Fruit fly (Drosophila melanogaster) ovary, adult (tissue): ENCODE data around the gene IscU.

Source experiments
- CG17801 ChIP-seq: fragments of 200-800 bp; optimal IDR thresholded peaks from 2 replicates; lab custom pipeline; 2019; ENCODE audit warnings: missing biosample characterization, mild to moderate bottlenecking, missing genetic modification characterization, moderate library complexity; ENCODE audit not compliant: partially characterized antibody

The IscU gene

DNA sequence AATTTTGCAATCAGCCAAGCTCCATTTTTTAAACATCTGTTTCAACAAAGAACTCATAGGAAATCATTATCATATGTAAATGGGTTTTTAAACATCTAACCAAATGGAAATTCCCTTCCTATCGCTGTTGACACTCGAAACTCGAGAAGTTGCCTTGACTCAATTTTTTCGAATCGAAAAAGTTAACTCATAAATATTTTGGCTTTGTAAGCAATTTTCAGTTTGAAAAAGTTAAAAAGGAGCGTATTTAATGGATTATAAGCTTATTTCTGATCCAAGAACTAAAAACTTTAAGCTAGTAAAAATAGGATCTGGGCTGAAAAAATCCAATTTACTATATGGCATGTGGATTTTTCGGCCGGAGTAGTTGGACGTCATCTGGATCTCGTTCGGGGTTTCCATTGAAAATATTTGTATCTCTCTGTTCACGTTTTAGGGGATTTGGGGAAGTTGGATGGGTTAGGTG, 10.8 kb downstream of the IscU start, which contains the start of gene CG9837:
Gene CG9837 (minus strand): TSS at position 416 of the 466 bp plus-strand sequence.
- no peak for TF ChIP-seq CG17801 (GFP tag; lab: Kevin White, UChicago)

DNA sequence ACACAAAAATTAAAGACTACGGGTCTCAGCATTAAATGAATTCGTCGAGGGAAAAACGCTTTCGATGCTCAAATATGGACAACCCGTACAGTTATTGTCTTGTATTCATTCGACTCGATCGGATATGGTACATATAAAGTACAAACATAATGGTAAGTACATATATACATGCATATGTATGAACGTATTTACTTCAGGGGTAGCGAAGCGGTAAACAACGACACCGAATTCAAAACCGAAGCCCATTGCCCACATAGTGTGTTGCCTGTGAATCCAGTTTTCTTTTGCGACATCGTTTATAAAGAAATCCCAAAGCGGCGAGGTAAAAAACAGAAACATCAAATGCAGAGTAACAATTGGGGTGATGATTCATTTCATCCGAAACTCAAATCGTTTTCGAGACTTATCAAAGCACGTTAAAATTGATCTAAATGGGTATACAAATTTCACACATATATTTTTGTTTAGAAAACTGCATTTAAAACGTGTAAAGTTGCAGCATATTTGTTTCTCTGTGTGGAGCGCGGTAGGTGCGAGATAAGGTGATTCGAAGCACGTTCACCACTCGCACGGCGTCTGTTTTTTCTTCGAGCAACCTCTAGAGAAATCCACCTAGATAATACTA, 11.5 kb downstream of the IscU start:
- no peak for TF ChIP-seq CG17801 (GFP tag; lab: Kevin White, UChicago)

DNA sequence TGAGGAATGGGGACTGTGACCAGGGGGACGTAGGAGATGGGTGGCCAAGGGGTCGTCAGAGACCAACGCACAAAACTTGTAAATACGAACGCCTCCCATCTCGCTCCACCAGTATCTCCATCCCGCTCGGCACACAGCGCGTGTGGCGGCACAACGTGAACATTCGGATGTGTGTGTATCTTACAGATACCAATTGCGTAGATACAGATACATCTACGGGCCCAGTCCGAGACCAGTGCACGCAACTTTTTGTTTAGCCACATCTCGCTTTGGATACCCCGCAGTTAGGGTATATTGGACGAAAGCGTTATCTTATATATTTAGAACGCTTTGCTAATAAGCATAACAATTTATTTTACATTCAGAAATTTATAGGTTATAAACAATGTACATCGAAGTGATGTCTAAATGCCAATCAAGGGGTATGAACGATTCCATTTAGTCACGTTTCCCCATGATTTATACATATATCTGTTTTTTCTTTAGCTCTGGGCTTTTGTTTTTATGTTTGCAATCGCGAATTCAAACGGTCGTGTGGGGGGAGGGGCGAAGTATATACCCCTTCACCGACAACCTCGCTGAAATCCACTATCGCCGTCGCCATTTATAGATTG, 12.5 kb downstream of the IscU start:
- TF ChIP-seq CG17801 (GFP tag; lab: Kevin White, UChicago) = peak; percentile 73

DNA sequence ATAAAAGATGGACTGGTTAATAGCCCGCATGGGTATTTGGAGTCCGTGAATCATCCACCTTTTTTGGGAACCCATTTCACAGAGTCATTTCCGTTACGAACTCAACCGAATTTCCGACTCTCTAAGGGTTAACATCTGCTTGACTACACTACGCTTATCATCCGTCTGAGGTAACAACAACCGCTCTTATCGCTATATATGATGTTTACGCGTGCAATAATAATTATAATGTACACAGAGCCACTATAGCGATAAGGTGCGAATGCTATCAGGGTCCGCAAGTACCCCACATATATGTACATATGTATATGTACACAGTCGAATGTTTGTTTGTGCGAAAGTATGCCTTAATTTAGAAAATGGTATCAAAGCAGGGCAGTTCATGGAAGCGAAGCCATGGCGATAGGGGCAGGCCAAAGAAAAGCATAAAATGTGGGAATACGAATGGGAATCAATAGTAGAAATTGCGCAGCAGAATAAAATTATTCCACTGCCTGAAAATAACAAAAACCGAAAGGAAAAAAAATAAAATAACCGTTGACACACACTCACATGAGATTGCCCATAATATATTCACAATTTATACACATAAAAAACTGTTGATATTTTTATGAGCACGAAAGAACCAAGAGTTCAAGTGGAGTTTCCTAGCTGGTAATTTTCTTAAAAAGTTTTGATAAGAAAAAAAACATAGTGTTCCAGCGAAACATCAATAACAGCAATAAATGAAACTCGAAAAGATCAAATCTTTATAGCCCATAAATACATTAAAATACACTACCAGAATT, 13.4 kb downstream of the IscU start:
- peak; percentile 72 for TF ChIP-seq CG17801 (GFP tag; lab: Kevin White, UChicago)

DNA sequence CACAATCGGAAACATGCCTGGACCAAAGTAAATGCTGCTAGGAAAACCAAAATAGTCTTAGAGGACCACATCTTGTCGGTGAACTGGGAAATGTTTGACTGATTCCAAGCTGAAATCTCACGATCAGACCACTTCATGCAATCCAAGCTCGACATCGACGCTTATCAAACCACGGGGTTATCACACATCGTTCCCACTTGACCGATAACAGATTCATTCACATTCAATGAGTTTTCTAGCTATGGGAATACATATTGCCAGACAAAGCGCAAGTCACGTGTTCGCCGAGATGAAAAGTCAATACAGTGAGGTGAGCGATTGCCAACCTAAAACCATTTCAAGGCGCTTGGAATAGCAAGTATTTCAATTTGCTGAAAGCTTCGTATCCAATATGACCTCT, 14.3 kb downstream of the IscU start:
- TF ChIP-seq CG17801 (GFP tag; lab: Kevin White, UChicago) = no peak

DNA sequence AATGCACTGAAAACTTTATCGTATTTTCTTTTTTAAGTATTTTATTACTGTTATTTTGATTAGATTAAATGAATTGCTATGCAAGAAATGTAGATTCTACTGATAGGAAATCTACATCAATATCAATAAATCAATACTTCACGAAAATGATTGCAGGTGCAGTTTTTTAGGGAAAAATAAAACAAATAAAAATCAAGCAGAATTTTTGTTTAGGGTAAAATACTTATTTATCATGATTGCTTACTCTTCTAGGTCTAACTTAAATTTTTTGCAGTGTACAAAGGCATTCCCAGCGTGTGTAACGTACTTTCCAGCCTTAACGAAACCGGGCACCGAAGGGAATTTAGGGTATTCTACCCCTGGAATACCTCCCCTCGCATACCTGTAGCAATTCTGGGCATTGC, 15.5 kb downstream of the IscU start:
- TF ChIP-seq CG17801 (GFP tag; lab: Kevin White, UChicago) = no peak

DNA sequence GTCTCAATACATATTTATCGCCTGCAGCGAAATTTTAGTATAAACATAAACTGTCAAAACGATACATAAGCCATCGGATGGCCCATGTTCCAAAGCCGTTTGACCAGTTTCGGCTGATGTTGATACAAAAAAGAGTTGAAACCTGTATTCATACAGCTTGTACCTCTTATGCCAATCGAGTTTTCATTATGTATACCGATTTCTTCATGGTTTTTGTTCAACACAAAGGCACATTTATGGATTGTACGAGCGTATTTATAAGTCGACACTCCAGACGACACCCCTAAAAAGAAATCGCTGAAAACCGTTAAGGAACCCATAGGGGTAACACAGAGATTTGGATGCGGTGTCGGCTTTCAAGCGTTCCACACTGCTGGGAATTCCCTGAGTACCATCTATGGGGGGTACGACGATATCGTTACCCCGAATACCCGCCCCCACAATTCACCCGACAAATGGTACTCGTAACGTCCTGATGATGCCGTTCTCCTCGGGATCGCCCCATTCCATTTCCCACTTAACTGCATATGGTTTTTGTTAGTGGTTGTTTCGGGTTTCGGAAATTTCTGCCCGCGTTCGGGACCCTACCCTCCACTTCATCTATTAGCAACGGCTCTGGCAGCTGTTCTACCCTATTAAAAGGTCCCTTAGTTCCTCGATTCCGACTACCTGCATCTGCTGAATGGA, 16.0 kb downstream of the IscU start:
- TF ChIP-seq CG17801 (GFP tag; lab: Kevin White, UChicago) = no peak

DNA sequence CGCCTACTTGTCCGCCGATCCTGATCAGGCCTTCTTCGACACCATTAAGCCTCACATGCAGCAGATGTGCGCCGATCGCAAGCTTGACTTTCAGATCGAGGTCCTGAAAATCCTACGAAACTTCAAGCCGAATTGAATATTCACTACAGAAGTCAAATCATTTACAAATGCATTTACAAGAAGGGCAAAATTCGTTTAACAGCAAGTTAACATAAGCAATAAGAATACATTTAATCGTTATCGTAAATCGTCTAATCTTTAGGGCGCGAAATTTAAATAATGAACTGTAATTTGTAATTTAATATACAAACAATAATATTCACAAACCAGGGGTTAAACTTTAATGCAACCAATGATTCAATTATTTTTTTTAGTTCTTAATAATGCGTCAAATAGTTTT, 16.9 kb downstream of the IscU start:
- no peak for TF ChIP-seq CG17801 (GFP tag; lab: Kevin White, UChicago)

DNA sequence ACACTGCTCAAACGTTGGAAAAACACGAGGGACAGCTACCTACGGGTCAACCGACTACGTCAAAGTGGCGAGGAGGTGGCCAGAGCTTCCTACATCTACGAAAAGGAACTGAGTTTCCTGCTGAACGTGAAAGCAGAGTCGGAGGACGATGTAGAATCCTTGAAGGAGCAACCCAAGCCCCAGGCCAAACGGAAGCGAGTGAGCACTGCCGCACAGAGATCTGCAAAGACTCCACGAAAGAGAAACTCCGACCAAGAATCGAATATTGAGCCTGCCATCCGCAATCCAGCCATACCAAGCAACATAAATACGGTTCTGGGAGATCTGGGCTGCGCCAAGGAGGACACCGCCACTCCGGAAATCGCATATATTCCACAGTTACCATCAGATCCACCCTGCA, 17.3 kb downstream of the IscU start:
- TF ChIP-seq CG17801 (GFP tag; lab: Kevin White, UChicago) = no peak

DNA sequence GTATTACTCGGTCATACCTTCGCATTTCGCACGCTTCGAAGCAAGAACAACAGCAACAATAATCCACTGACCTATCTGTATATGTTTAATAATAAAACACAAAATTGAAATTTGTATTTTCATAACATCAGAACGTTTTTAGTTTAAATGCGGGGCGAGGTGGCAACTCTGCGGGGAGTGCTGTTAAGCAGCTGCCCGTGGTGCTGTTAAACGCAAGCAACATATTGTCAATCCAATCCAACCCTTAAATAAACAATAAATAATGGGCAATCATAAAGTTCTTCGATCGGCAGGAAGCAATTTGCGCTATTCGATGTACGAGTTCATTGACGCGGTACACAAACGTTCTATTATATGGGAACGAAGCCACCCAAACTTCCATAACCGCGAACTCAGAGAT, 17.9 kb downstream of the IscU start, which contains the start of gene hng2:
Gene hng2 (plus strand): TSS at position 219 of the 400 bp plus-strand sequence.
- TF ChIP-seq CG17801 (GFP tag; lab: Kevin White, UChicago) = no peak

DNA sequence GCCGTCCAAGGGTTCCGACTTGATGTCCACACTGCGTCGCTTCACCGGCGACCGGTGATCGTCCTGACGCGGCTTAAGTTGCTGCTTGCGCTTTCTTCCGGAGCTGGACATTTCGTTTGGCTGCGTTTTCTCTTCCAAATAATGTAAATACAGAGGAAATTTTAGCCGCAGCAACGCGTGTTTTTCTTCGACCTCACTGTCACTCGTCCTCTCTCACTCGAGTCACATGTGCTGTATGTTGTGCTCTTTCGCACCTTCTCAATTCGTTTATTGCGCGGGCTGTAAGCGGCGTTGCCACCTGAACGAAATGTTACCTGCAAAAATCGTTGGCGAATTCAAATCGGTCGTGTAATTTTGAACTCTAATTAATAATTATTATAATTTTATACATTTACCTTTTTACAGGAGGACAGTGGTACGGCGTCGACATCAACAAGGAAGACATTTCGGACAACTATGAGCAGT, 18.6 kb downstream of the IscU start, which contains the start of gene CG9839:
Gene CG9839 (minus strand): TSS at position 415 of the 465 bp plus-strand sequence.
- no peak for TF ChIP-seq CG17801 (GFP tag; lab: Kevin White, UChicago)

DNA sequence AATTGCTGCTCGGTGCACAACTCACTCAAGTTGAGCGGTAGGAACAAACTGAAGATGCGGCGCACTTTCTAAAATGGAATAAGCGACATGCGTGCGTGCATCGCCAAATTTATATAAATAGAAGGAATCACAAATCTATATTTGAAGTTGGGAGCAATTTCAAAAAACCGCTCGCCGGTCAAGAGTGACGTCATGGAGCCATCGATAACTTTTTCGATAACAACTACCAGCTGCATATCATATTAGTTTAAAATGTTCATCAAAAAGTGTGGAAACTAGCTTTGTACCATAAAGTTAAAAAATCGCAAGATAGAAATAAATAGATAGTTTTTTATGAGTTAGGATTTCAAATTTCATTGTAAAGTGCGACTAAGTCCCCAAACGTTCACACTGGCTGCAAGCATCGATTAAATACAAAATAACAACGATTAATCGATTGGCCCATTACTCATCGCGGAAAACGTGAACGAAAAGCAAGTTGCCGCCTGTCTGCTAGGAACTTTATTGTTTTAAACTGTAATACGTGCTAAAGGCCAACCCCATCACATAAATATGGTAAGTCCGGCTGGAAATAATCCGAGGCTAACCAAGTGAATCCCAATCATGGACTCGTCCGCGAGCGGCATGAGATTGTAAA, 22.7 kb downstream of the IscU start, which contains the start of the genes Pif1A, Pif1B and CCT7:
Gene Pif1A (minus strand): TSS at position 51 of the 637 bp plus-strand sequence.
Gene Pif1B (minus strand): TSS at position 51 of the 637 bp plus-strand sequence.
Gene CCT7 (plus strand): TSS at position 439 of the 637 bp plus-strand sequence.
- no peak for TF ChIP-seq CG17801 (GFP tag; lab: Kevin White, UChicago)

DNA sequence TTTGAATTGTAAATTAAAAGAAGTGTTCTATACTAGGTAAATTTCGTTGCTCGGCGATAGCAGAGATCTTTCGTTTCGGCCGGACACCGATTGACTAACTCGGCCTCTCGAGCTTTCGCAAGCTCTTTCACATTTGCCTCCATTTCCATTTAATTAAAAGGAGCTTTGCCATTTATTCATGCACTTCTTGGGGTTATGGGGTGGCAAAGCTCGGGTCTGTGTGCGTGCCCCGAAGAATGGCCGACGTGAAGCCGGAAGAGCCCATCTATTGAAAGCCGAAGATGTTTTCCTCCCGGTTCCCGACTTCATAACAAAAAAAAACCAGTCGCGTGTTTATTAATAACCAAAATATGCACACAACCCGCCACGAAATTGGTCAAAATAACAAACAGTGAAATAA, 24.1 kb downstream of the IscU start:
- TF ChIP-seq CG17801 (GFP tag; lab: Kevin White, UChicago) = no peak

DNA sequence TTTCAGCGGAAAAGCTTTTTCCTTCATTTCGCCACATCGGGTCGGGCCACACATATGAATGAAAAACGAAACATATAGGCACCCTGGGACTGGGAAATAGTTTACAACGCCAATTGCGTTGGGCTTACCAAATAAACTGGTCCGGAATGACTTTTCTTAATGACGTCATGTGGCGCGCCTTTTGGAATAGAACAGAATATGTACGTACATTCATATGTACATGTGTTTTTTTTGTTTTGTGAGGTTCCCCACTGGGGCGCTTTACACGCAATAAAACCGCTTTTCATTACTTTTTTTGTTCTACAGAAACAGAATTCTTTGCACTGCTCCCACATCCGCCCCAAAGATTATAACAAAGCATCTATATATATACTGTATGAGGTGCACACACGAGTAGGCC, 25.6 kb downstream of the IscU start:
- no peak for TF ChIP-seq CG17801 (GFP tag; lab: Kevin White, UChicago)
